Worm (Caenorhabditis elegans) whole organism, L4/young adult: ENCODE measurements around the gene srg-32.

Experiments used
- W03F9.2 ChIP-seq: fragments of 150-350 bp; optimal IDR thresholded peaks from 2 replicates; lab custom pipeline; 2014; ENCODE audit warnings: missing biosample characterization, missing genetic modification characterization
- dao-5 ChIP-seq: sonication (generic microtip); optimal IDR thresholded peaks from 2 replicates; lab custom pipeline; 2016; ENCODE audit warnings: missing genotype, missing genetic modification characterization, moderate library complexity, missing compliant biosample characterization
- him-1 ChIP-seq: sonication (generic microtip); optimal IDR thresholded peaks from 2 replicates; lab custom pipeline; 2016; ENCODE audit warnings: missing genotype, missing genetic modification reagents, missing genetic modification characterization, missing compliant biosample characterization

Gene srg-32

DNA sequence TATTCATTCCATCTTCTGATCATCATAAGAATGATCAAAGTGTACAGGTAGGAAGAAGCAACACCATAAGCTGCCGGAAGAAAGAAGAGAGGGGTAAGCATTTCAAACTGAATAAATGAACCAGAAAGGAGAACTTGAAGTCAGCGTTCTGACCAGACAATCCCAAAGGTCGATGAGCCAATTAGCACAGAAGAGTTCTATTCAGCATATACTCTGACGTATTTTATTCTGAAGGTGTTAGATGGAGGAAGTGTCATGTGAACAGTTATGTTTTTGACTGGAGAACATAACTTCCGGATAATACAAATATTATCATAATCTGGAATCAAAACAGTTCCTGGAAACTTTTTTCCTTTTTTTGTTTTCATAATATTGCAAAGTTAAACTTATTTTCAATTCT, at the start of gene srg-32:
Gene srg-32, minus strand, starts transcription at position 101 of the 400 bp plus-strand sequence.
- no peak for TF ChIP-seq W03F9.2 (tag; lab: Kevin White, UChicago)
- no peak for TF ChIP-seq him-1 (tag; lab: Kevin White, UChicago)
- no peak for TF ChIP-seq dao-5 (tag; lab: Kevin White, UChicago)

DNA sequence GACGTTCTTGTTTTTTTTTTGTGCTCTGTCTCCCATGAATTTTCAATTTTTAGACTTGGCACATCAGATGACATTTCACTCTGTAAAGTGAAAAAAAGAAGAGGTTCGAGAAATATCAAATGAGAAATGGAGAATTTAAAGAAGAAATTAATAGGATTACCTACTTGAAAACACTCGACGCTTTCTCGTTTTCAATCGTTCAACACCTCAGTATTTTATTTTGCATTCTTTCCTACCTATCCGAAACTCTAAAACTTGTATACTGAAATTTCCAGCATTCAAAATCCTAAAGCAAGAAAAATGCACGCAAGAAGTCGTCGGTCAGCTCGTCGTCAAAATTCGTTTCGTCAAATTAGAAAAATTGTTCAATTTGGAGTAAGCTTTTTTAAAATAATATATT, 47.1 kb upstream of the srg-32 start, which contains the start of gene kvs-2:
Gene kvs-2, plus strand, starts transcription at position 301 of the 400 bp plus-strand sequence.
- no peak for TF ChIP-seq W03F9.2 (tag; lab: Kevin White, UChicago)
- TF ChIP-seq him-1 (tag; lab: Kevin White, UChicago), result no peak
- TF ChIP-seq dao-5 (tag; lab: Kevin White, UChicago), result no peak

DNA sequence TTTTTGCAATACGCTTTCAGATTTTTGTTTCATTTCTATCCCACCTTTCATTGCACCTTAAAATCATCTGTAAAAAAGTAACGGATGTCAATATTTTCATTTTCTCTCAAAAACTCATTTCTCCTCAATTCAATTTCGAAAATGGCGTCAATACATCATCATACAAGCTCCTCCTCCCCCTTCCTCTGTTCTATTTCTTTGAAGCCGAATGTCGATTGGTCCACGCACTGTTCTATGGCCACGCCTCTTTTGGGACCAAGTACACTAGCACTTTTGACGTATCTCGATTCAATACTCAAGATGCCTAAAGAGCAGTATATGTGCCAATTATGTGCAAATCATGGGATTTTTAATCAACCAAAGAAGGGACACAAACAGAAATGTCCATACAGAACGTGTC, 44.2 kb upstream of the srg-32 start, which contains the start of gene mab-23:
Gene mab-23, plus strand, starts transcription at position 301 of the 400 bp plus-strand sequence.
- TF ChIP-seq him-1 (tag; lab: Kevin White, UChicago), result no peak
- no peak for TF ChIP-seq dao-5 (tag; lab: Kevin White, UChicago)
- TF ChIP-seq W03F9.2 (tag; lab: Kevin White, UChicago), result no peak

DNA sequence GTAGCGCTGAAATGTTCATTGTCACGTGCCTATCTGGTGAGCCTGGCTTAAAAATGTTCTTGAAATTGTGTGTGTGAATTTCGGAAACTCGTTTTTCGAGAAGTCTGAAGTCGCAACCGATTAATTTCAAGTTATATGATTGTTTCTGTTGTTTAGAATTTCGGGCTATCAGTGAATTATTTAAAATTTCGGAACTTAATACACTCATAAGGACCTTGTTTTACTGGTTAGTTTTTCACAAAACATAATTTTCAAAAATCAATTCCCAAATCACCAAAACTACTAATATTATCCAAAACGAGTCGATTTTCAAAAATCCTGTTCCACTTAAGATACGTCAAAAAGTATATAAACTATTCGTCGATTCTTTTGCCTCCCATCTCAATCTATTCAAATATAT, 41.9 kb upstream of the srg-32 start:
- TF ChIP-seq W03F9.2 (tag; lab: Kevin White, UChicago), result no peak
- no peak for TF ChIP-seq him-1 (tag; lab: Kevin White, UChicago)
- TF ChIP-seq dao-5 (tag; lab: Kevin White, UChicago), result no peak

DNA sequence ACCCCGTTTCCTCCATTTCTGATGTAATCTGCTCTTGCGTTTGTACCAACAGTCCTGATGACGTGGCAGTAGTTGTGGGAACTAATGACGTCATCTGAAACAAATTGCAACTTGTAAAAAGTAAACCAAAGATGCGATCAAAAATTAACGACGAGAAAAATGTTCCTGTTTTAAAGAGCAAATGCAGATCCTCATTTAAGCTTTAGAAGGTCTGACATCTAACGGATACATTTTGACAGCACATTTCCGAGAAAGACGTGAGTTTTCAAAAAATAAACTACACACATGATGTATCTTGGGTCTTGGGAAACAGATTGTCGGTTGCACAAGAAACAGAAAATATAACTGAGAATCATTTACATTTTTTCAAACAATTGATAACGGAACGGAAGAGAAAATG, 26.9 kb upstream of the srg-32 start, which contains the start of gene H09F14.1:
Gene H09F14.1, minus strand, starts transcription at position 101 of the 400 bp plus-strand sequence.
- TF ChIP-seq dao-5 (tag; lab: Kevin White, UChicago) (no peak), him-1 (tag; lab: Kevin White, UChicago) (no peak), W03F9.2 (tag; lab: Kevin White, UChicago) (no peak)

DNA sequence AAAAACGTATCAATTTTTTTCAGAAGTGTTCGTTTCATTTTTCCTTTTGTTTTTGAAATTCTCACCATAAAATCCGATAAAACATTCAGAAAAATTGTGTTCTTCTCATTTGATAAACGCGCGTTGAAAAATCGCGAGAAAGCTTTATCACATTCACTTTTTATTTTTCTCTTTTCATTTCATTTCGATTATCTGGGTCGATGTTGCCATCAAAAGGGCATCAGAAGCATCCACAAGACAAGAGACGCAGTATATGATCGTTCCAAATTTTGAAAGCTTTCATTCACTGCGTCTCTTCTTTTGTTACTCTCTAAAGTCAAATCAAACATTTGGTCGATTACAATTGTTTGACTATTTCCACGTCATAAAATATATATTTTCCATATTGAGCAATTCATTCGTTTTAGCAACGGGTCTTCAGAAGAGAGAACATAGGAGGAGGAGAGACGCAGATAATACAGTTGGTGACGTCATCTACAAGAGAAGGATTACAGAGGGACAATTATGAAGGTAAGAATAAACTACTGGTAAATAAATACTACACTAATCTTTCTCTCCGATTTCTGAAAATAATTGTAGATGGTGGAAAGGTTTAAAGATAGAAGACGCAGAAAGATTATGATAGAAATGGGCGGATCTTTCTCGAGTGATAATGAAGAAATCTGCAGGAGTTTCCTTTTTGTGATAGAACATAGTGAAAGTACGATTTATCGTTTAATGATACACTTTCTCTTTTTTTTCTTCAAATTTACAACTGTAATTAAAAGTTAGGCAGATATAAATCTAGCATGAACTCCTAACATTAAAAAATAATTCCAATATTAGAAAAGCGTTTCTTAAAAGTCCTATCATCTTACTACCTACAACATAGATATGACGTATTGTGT, 13.7 kb upstream of the srg-32 start, which contains the start of gene H27A22.1:
Gene H27A22.1, plus strand, starts transcription at position 505 of the 887 bp plus-strand sequence.
- TF ChIP-seq W03F9.2 (tag; lab: Kevin White, UChicago) (no peak), dao-5 (tag; lab: Kevin White, UChicago) (no peak), him-1 (tag; lab: Kevin White, UChicago) (no peak)

DNA sequence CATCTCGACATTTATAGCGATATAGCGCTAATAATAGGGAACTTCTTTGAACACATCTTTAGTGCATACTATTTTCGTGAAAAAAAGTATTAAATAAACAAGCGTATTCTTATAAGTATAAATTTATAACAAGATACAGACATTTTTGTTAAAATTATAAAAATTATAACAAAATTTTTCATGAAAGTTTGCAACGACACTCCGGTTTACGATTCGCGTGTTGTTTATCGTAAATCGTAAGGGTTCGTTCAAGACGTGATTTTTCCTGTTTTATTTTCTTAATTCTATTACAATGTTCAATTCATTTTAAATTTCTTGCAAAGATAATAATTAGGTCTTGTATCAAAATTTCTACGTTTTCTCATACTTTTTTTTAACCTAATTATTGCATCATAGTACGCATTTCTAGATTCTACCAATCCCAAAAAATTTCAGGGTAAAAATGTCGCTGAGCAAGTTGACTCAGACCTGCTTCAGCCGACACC, 10.1 kb upstream of the srg-32 start, which contains the start of gene scpl-4:
Gene scpl-4, plus strand, starts transcription at position 435 of the 485 bp plus-strand sequence.
- TF ChIP-seq dao-5 (tag; lab: Kevin White, UChicago), result no peak
- no peak for TF ChIP-seq W03F9.2 (tag; lab: Kevin White, UChicago)
- no peak for TF ChIP-seq him-1 (tag; lab: Kevin White, UChicago)

DNA sequence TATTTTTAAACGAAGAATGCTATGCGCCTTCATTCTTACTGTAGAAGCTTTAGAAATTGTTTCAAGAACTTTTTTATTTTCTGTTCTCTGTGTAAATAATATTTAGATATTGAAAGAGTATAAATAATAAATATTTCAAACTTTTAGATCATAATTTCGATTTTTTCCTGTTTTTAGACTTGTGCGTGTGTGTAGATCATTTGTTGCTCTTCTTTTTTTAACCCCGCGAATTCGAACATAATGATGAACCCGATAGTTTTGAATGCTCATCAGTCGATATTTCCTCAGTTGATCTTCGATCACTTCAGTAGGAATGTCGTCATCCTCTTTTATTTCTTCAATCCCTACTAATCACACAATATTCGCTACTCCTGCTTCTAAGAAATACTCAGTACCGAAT, 8.6 kb upstream of the srg-32 start, which contains the start of gene T21C9.13:
Gene T21C9.13, plus strand, starts transcription at position 33 of the 400 bp plus-strand sequence.
- no peak for TF ChIP-seq dao-5 (tag; lab: Kevin White, UChicago)

DNA sequence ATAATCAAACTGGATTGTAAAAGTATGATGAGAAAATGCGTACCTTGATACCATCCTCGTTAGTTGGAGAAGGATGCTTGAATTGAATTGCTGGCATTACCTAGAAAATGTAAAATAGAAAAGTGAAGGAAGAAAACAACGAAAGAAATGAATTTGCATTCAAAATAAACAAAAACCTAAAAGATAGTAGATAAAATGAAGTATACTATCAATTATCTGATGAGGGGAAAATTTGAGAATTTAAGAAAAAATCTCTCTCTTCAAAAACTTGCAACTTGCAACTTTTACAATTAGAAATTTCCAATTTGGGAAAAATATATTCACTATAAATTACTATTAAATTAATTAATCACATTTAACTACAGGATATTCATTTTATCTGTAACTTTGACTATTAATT, 6.2 kb upstream of the srg-32 start, which contains the start of gene T21C9.11:
Gene T21C9.11, minus strand, starts transcription at position 101 of the 400 bp plus-strand sequence.
- no peak for TF ChIP-seq him-1 (tag; lab: Kevin White, UChicago)
- TF ChIP-seq dao-5 (tag; lab: Kevin White, UChicago), result no peak
- no peak for TF ChIP-seq W03F9.2 (tag; lab: Kevin White, UChicago)

DNA sequence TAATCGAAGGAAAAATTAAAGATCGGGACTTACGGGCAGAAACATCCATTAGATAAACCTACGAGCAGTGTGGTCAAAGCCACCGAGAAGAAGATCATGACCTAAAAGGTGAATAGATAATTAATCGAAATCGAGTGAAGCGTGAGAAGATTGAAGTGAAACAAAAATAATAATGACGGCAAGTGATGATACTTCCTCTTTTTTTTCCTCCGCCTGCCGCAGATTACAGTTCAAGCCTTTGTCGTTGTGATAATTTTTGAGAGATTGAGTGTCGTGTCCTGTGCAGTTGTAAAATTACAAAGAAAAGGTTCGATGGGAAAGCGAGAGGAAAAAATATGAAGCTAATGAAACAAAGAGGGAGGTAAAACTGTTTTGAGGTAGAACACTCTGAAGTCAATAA, 3.9 kb upstream of the srg-32 start, which contains the start of gene T21C9.9:
Gene T21C9.9, minus strand, starts transcription at position 101 of the 400 bp plus-strand sequence.
- TF ChIP-seq W03F9.2 (tag; lab: Kevin White, UChicago) (no peak), dao-5 (tag; lab: Kevin White, UChicago) (no peak), him-1 (tag; lab: Kevin White, UChicago) (no peak)

DNA sequence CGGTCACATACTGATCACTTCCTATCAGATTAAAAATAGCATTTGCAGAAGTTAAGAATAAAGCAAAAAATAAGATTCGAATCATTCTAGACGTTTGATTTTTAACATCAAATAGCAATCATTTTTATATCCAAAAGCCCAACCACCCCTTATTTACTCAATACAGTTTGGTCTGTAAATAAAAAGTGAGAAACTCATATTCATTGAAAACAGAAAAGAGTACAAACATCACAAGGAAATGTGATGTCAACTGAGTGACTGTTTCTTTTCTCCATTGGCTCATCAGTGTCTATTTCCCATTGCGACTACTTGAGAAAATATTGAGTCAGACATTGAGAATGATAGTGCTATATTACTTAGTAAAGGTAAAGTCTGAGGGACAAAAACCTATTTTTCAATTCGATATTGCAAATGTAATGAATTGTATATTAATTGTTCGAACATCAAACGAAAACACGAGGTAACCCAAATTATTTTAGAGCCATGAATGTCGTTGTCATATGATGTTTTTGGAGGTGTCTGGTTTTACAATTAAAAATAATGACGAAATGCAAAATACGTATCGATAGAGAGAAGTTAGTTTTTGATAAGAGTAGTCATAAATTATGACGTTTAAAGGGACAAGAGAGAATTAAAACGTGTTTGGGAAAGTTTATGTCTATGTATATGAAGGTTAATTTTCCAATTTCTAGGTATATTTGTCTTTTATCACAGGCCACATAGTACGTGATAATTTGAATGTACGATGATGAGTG, 1.4 kb upstream of the srg-32 start, which contains the start of gene ttr-23:
Gene ttr-23, minus strand, starts transcription at position 87 of the 755 bp plus-strand sequence.
- no peak for TF ChIP-seq W03F9.2 (tag; lab: Kevin White, UChicago)
- TF ChIP-seq him-1 (tag; lab: Kevin White, UChicago), result no peak
- TF ChIP-seq dao-5 (tag; lab: Kevin White, UChicago), result no peak

DNA sequence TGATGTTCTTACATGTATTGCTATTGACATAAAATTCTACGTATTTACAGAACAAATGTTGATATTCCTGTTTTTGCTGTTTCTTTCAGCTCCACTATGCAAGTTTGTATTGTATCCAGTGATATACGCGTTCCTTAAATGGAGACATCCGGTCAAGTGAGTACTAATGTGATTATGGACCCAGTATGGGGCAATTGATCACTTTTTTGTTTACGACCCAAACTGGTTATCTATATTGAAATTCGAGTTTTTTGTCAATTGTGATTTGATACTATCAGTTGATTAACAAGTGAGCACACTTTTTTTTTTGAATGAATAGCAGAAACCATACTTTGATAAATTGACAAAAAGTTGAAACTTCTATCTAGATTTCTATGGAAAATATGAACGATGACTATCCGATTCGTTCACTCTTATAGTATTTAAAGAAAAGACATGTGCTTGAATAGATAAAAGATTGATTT, 6.7 kb downstream of the srg-32 start, which contains the start of gene T21C9.6:
Gene T21C9.6, plus strand, starts transcription at position 51 of the 464 bp plus-strand sequence.
- TF ChIP-seq W03F9.2 (tag; lab: Kevin White, UChicago) (no peak), him-1 (tag; lab: Kevin White, UChicago) (no peak), dao-5 (tag; lab: Kevin White, UChicago) (no peak)
